Fruit fly (Drosophila melanogaster): ENCODE measurements around the gene CG42655.
A peak's percentile ranks its signal among the peaks of the same experiment; 100 is the strongest.

CG42655 gene

DNA sequence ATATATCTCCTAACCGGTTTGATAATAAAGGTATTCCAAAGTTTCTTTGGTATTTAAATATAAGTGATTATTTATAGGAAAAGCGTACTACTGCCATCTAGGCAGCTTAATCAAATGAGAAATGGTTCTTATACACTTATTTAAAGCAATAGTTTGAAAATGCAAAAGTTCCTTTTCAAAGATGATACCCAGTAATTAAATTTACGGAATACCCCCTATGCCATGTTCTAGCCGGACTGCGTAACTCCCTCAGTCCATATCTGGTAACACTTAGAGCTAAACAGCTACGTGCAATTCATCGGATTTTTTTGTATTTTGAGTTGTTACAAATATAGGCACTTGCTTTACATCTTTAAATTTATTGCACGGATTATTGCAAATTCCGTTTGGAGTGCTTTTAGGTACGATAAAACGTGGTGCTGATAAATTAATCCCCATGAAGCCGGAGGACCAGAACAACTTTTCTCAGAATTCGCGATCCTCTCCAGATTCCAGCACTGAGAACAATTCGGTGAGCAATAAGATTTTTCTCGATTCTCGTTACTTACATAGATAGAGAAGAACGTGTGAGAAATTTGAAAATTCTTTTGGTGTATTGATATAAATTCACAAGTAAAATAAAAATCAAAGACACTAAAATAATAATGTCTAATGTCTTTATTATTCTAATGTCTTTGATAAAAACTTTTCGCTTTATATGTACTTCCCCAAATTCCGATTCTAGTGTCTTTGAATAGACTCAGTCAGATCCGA is 49.1 kb upstream of the CG42655 start, which contains the start of gene CG7668 (continued):
- TF ChIP-seq sug (tag; optimal IDR thresholded peaks at IDR 0.05) (peak; percentile 84), CG4282 (GFP tag; optimal IDR thresholded peaks at IDR 0.05) (peak; percentile 58), CG13775 (GFP tag; optimal IDR thresholded peaks at IDR 0.05) (peak; percentile 84), CG2889 (GFP tag; IDR thresholded peaks at IDR 0.05) (peak; percentile 83), Trl (optimal IDR thresholded peaks at IDR 0.05) (peak in 1 of 2 experiments; percentile 16), Trl (GFP tag; optimal IDR thresholded peaks at IDR 0.05) (peak; percentile 85), Hr39 (optimal IDR thresholded peaks at IDR 0.05) (no peak), Abd-B (GFP tag; optimal IDR thresholded peaks at IDR 0.05) (no peak), CG7357 (GFP tag; IDR thresholded peaks at IDR 0.05) (peak; percentile 72), CG2199 (GFP tag; IDR thresholded peaks at IDR 0.05) (peak; percentile 76; the same call in 1 of the 3 replicates), fd102C (GFP tag; optimal IDR thresholded peaks at IDR 0.05) (peak; percentile 50), Gsc (GFP tag; IDR thresholded peaks at IDR 0.05) (no peak), dpn (GFP tag; optimal IDR thresholded peaks at IDR 0.05) (peak; percentile 89 to 93), CG4617 (GFP tag; optimal IDR thresholded peaks at IDR 0.05; ENCODE audit: borderline replicate concordance) (peak; percentile 85), chif (GFP tag; optimal IDR thresholded peaks at IDR 0.05) (peak; percentile 71 to 91), Rx (GFP tag; IDR thresholded peaks at IDR 0.05) (peak; percentile 89), en (GFP tag; optimal IDR thresholded peaks at IDR 0.05) (peak; percentile 70), CG6765 (GFP tag; optimal IDR thresholded peaks at IDR 0.05) (peak; percentile 76), CG12942 (GFP tag; optimal IDR thresholded peaks at IDR 0.05) (peak; percentile 86), Ets97D (GFP tag; optimal IDR thresholded peaks at IDR 0.05) (peak; percentile 81), crc (GFP tag; optimal IDR thresholded peaks at IDR 0.05) (peak; percentile 69), Myb (GFP tag; optimal IDR thresholded peaks at IDR 0.05) (peak; percentile 63), CG13287 (GFP tag; IDR thresholded peaks at IDR 0.05; ENCODE audit: partially characterized antibody) (peak; percentile 32; the same call in 1 of the 2 replicates), maf-S (GFP tag; optimal IDR thresholded peaks at IDR 0.05) (peak; percentile 72), tx (GFP tag; optimal IDR thresholded peaks at IDR 0.05) (peak; percentile 86), disco-r (GFP tag; optimal IDR thresholded peaks at IDR 0.05) (peak; percentile 81), CG8359 (GFP tag; optimal IDR thresholded peaks at IDR 0.05; ENCODE audit: borderline replicate concordance) (peak; percentile 67), gce (GFP tag; IDR thresholded peaks at IDR 0.05) (no peak; the same call in 2 of the 3 replicates), bigmax (GFP tag; optimal IDR thresholded peaks at IDR 0.05) (no peak), dm (GFP tag; optimal IDR thresholded peaks at IDR 0.05) (peak; percentile 78), HLH3B (GFP tag; IDR thresholded peaks at IDR 0.05) (peak; percentile 89; the same call in 1 of the 2 replicates), ro (GFP tag; IDR thresholded peaks at IDR 0.05) (no peak), CG11093 (GFP tag; IDR thresholded peaks at IDR 0.05) (peak; percentile 73; the same call in 2 of the 3 replicates), CG14965 (GFP tag; optimal IDR thresholded peaks at IDR 0.05; ENCODE audit: borderline replicate concordance) (peak; percentile 42), CG2129 (GFP tag; IDR thresholded peaks at IDR 0.05; ENCODE audit: partially characterized antibody) (no peak), ab (GFP tag; optimal IDR thresholded peaks at IDR 0.05) (peak; percentile 11), jing (GFP tag; optimal IDR thresholded peaks at IDR 0.05) (peak; percentile 73), CG31388 (GFP tag; optimal IDR thresholded peaks at IDR 0.05) (peak; percentile 53), YL-1 (GFP tag; optimal IDR thresholded peaks at IDR 0.05) (peak; percentile 86), Pdp1 (GFP tag; optimal IDR thresholded peaks at IDR 0.05) (peak; percentile 85 to 91), unpg (GFP tag; optimal IDR thresholded peaks at IDR 0.05) (peak; percentile 95), D19B (GFP tag; optimal IDR thresholded peaks at IDR 0.05) (peak; percentile 99), kay (GFP tag; optimal IDR thresholded peaks at IDR 0.05) (peak; percentile 79), fd96Cb (tag; optimal IDR thresholded peaks at IDR 0.05) (peak; percentile 87), Lim3 (GFP tag; IDR thresholded peaks at IDR 0.05) (no peak; the same call in 1 of the 2 replicates), z (GFP tag; IDR thresholded peaks at IDR 0.05) (peak; percentile 55; the same call in 1 of the 3 replicates), Spps (tag; optimal IDR thresholded peaks at IDR 0.05) (peak; percentile 82), vnd (GFP tag; IDR thresholded peaks at IDR 0.05; ENCODE audit: partially characterized antibody) (no peak), slbo (GFP tag; IDR thresholded peaks at IDR 0.05) (peak; percentile 91), CG10267 (tag; optimal IDR thresholded peaks at IDR 0.05) (peak; percentile 88)
